Worm (Caenorhabditis elegans) whole organism, L2 larva: ENCODE data around the gene sms-1.

Experiments
- ama-1 ChIP-seq: fragments of 150-350 bp; optimal IDR thresholded peaks from 2 replicates; lab custom pipeline; 2018; ENCODE audit warnings: inconsistent platforms
- blmp-1 ChIP-seq: sonication (generic microtip); optimal IDR thresholded peaks from 2 replicates; lab custom pipeline; 2017; ENCODE audit warnings: missing genetic modification characterization, mild to moderate bottlenecking, missing compliant biosample characterization, antibody characterized with exemption, moderate library complexity; ENCODE audit not compliant: insufficient read depth
- crh-2 ChIP-seq: sonication (generic microtip); optimal IDR thresholded peaks from 2 replicates; lab custom pipeline; 2017; ENCODE audit warnings: missing biosample characterization, missing genetic modification characterization
- unc-62 ChIP-seq: fragments of 150-350 bp; optimal IDR thresholded peaks from 2 replicates; lab custom pipeline; 2014; ENCODE audit warnings: missing biosample characterization, missing genetic modification reagents, missing genetic modification characterization
- ztf-11 ChIP-seq: sonication (generic microtip); optimal IDR thresholded peaks from 2 replicates; lab custom pipeline; 2017; ENCODE audit warnings: missing biosample characterization, missing genetic modification characterization

DNA sequence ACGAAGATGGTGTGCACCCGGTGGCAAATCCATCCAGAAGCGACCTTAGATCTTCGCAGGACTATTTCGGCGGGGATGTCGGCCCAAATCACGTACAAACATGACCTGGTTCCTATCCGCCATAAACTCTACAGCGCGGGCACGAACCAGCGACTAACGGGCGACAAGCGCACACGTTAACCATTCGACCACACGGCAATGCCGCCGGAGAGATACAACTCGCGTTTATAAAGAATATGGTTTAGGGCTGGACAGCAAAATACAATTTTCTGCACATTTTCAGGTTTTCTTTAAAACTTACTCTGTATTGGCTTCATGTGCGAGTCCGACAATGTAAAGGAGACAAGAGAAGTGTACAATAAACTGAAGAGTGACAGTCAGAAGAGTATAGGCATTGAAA, 23.9 kb downstream of the sms-1 start:
- TF ChIP-seq unc-62 (GFP tag; lab: Kevin White, UChicago) = no peak
- TF ChIP-seq ztf-11 (tag; lab: Kevin White, UChicago) = no peak
- TF ChIP-seq ama-1 (lab: Kevin White, UChicago) = peak; percentile 61
- TF ChIP-seq crh-2 (tag; lab: Kevin White, UChicago) = peak; percentile 28
- TF ChIP-seq blmp-1 (tag; lab: Kevin White, UChicago) = no peak
